Fruit fly (Drosophila melanogaster): Measurements from ENCODE around the gene CG31140.

The CG31140 gene

DNA sequence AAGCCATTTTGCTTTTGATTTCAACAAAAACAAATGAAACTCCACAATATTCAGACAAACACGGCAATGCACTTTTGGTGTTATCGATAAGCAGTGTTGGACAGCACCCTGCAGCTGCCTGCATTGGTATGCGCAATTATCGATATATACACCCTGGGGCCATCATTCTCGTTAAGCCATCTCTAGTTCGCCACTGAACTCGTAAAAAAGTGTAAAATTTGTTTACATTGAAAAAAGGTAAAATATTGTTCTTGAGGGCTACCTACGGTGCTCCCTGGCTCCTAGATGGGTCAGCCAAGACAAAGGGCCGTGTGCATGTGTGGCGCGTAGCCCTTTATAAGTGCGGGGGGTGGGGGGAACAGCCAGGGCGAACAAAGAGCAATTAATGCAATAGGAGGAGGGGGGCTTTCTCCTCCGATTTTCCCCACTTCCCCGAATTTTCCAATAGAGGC is 23.5 kb downstream of the CG31140 start, which contains the start of the genes CG13603 and CG5902 (continued):
- TF ChIP-seq CG12071 (GFP tag; optimal IDR thresholded peaks at IDR 0.05), result no peak
- TF ChIP-seq dimm (GFP tag; IDR thresholded peaks at IDR 0.05), result no peak
- TF ChIP-seq CG18476 (GFP tag; optimal IDR thresholded peaks at IDR 0.05), result no peak
- TF ChIP-seq CG7786 (GFP tag; optimal IDR thresholded peaks at IDR 0.05), result peak; percentile 48
- TF ChIP-seq CG12942 (GFP tag; optimal IDR thresholded peaks at IDR 0.05), result peak; percentile 39
- TF ChIP-seq CG6689 (GFP tag; IDR thresholded peaks at IDR 0.05), result no peak
- TF ChIP-seq CG16815 (GFP tag; optimal IDR thresholded peaks at IDR 0.05), result no peak
- TF ChIP-seq MBD-R2 (GFP tag; IDR thresholded peaks at IDR 0.05), result peak; percentile 93
- TF ChIP-seq unc-4 (GFP tag; IDR thresholded peaks at IDR 0.05; ENCODE audit: partially characterized antibody), result peak; percentile 65
- no peak for TF ChIP-seq eve (GFP tag; optimal IDR thresholded peaks at IDR 0.05)
- peak; percentile 25 for TF ChIP-seq odd (GFP tag; optimal IDR thresholded peaks at IDR 0.05)
- no peak for TF ChIP-seq sqz (GFP tag; optimal IDR thresholded peaks at IDR 0.05)
- TF ChIP-seq Taf1 (GFP tag; IDR thresholded peaks at IDR 0.05), result no peak
- TF ChIP-seq CG7556 (GFP tag; optimal IDR thresholded peaks at IDR 0.05), result no peak
- peak; percentile 100 for TF ChIP-seq sd (tag; optimal IDR thresholded peaks at IDR 0.05)
- TF ChIP-seq Usf (GFP tag; optimal IDR thresholded peaks at IDR 0.05), result no peak
- TF ChIP-seq CHES-1-like (GFP tag; optimal IDR thresholded peaks at IDR 0.05), result peak; percentile 83
- TF ChIP-seq Antp (GFP tag; optimal IDR thresholded peaks at IDR 0.05), result peak; percentile 70
- peak; percentile 73 for TF ChIP-seq Side (GFP tag; optimal IDR thresholded peaks at IDR 0.05)
- TF ChIP-seq gt (GFP tag; IDR thresholded peaks at IDR 0.05), result no peak
- TF ChIP-seq nom (GFP tag; optimal IDR thresholded peaks at IDR 0.05), result peak; percentile 89
- TF ChIP-seq CkIIα-i1 (GFP tag; IDR thresholded peaks at IDR 0.05), result no peak
- peak in 1 of 2 experiments; percentile 8 for TF ChIP-seq crp (GFP tag; optimal IDR thresholded peaks at IDR 0.05)
- peak; percentile 34 for TF ChIP-seq CG7987 (GFP tag; optimal IDR thresholded peaks at IDR 0.05)
- TF ChIP-seq vfl (GFP tag; optimal IDR thresholded peaks at IDR 0.05), result peak; percentile 52
- peak; percentile 61 for TF ChIP-seq tin (GFP tag; optimal IDR thresholded peaks at IDR 0.05)
- no peak for TF ChIP-seq ara (GFP tag; IDR thresholded peaks at IDR 0.05)
- no peak for TF ChIP-seq cad (GFP tag; optimal IDR thresholded peaks at IDR 0.05)
- no peak for TF ChIP-seq cato (GFP tag; optimal IDR thresholded peaks at IDR 0.05; ENCODE audit: borderline replicate concordance)
- no peak for TF ChIP-seq CG1832 (GFP tag; optimal IDR thresholded peaks at IDR 0.05)
- peak; percentile 66 for TF ChIP-seq Doc3 (GFP tag; IDR thresholded peaks at IDR 0.05; ENCODE audit: partially characterized antibody)
- no peak for TF ChIP-seq Awh (GFP tag; IDR thresholded peaks at IDR 0.05)
- no peak for TF ChIP-seq Hr78 (GFP tag; optimal IDR thresholded peaks at IDR 0.05)
- TF ChIP-seq CG6683 (GFP tag; optimal IDR thresholded peaks at IDR 0.05), result peak; percentile 14
- TF ChIP-seq Hand (GFP tag; optimal IDR thresholded peaks at IDR 0.05), result no peak
- no peak for TF ChIP-seq klu (GFP tag; IDR thresholded peaks at IDR 0.05)
- peak; percentile 70 for TF ChIP-seq HmgZ (tag; optimal IDR thresholded peaks at IDR 0.05)
- peak; percentile 39; the same call in 1 of the 2 replicates for TF ChIP-seq CG17328 (GFP tag; IDR thresholded peaks at IDR 0.05)
- peak; percentile 40 for TF ChIP-seq Dad (GFP tag; optimal IDR thresholded peaks at IDR 0.05)
- TF ChIP-seq Six4 (GFP tag; optimal IDR thresholded peaks at IDR 0.05), result no peak
- TF ChIP-seq CG34422 (GFP tag; IDR thresholded peaks at IDR 0.05), result peak; percentile 61
- TF ChIP-seq salm (tag; optimal IDR thresholded peaks at IDR 0.05), result no peak
- no peak for TF ChIP-seq pnt (GFP tag; optimal IDR thresholded peaks at IDR 0.05)
- TF ChIP-seq CG17912 (GFP tag; optimal IDR thresholded peaks at IDR 0.05), result no peak
- no peak for TF ChIP-seq run (tag; optimal IDR thresholded peaks at IDR 0.05)
- TF ChIP-seq C15 (GFP tag; IDR thresholded peaks at IDR 0.05), result no peak
- TF ChIP-seq lbe (GFP tag; optimal IDR thresholded peaks at IDR 0.05), result no peak
- TF ChIP-seq Abd-B (GFP tag; optimal IDR thresholded peaks at IDR 0.05), result peak; percentile 61
- TF ChIP-seq CG32772 (GFP tag; IDR thresholded peaks at IDR 0.05), result no peak; the same call in 1 of the 2 replicates
- no peak for TF ChIP-seq Oli (tag; optimal IDR thresholded peaks at IDR 0.05)
- TF ChIP-seq sisA (GFP tag; IDR thresholded peaks at IDR 0.05), result no peak

Measured in whole organism, embryonic.